Fruit fly (Drosophila melanogaster) whole organism, embryonic: ENCODE measurements around the gene dmrt11E.

ENCODE experiments used
- Adf1 ChIP-seq: fragments of 200-800 bp; sonication (Bioruptor generic); IDR thresholded peaks from 2 replicates; pipeline ENCODE4 v1.3.6; 2022; ENCODE audit warnings: missing biosample characterization, missing genetic modification characterization
- Atf3 ChIP-seq: fragments of 200-800 bp; sonication (Bioruptor generic); optimal IDR thresholded peaks from 3 replicates; lab custom pipeline; 2016; ENCODE audit warnings: missing biosample characterization, missing genetic modification characterization
- BtbVII ChIP-seq: fragments of 200-800 bp; sonication (Bioruptor generic); optimal IDR thresholded peaks from 3 replicates; lab custom pipeline; 2017; ENCODE audit warnings: missing biosample characterization, mild to moderate bottlenecking, missing genetic modification characterization
- CG1024 ChIP-seq: fragments of 200-800 bp; sonication (Bioruptor generic); IDR thresholded peaks from 2 replicates; pipeline ENCODE4 v1.3.6; 2022; ENCODE audit warnings: missing biosample characterization, missing genetic modification characterization
- CG10431 ChIP-seq: fragments of 200-800 bp; sonication (Bioruptor generic); optimal IDR thresholded peaks from 3 replicates; lab custom pipeline; 2018; ENCODE audit warnings: missing biosample characterization, mild to moderate bottlenecking, missing genetic modification characterization
- CG10654 ChIP-seq: fragments of 200-800 bp; sonication (Bioruptor generic); optimal IDR thresholded peaks from 2 replicates; lab custom pipeline; 2016; ENCODE audit warnings: missing biosample characterization, missing genetic modification characterization
- CG10959 ChIP-seq: fragments of 200-800 bp; sonication (Bioruptor generic); IDR thresholded peaks from 2 replicates; pipeline ENCODE4 v1.3.6; 2022; ENCODE audit warnings: missing biosample characterization, missing genetic modification characterization
- CG11247 ChIP-seq: fragments of 200-800 bp; sonication (Bioruptor generic); IDR thresholded peaks from 2 replicates; pipeline ENCODE4 v1.3.6; 2022; ENCODE audit warnings: missing biosample characterization, missing genetic modification characterization
- CG11456 ChIP-seq: fragments of 200-800 bp; sonication (Bioruptor generic); IDR thresholded peaks from 3 replicates; pipeline ENCODE4 v1.3.6; 2022; ENCODE audit warnings: missing biosample characterization, missing genetic modification characterization
- CG13775 ChIP-seq: fragments of 200-800 bp; sonication (Bioruptor generic); optimal IDR thresholded peaks from 3 replicates; lab custom pipeline; 2017; ENCODE audit warnings: missing biosample characterization, mild to moderate bottlenecking, missing genetic modification characterization
- CG13894 ChIP-seq: fragments of 200-800 bp; sonication (Bioruptor generic); optimal IDR thresholded peaks from 3 replicates; lab custom pipeline; 2018; ENCODE audit warnings: missing biosample characterization, mild to moderate bottlenecking, missing genetic modification characterization, moderate library complexity
- CG15696 ChIP-seq: fragments of 200-800 bp; sonication (Bioruptor generic); optimal IDR thresholded peaks from 2 replicates; lab custom pipeline; 2019; ENCODE audit warnings: missing biosample characterization, mild to moderate bottlenecking, missing genetic modification characterization, moderate library complexity
- CG3163 ChIP-seq: fragments of 200-800 bp; sonication (Bioruptor generic); optimal IDR thresholded peaks from 3 replicates; lab custom pipeline; 2016; ENCODE audit warnings: missing biosample characterization, missing genetic modification characterization
- CG32767 ChIP-seq: fragments of 200-800 bp; sonication (Bioruptor generic); IDR thresholded peaks from 2 replicates; pipeline ENCODE4 v1.3.6; 2022; ENCODE audit warnings: missing biosample characterization, missing genetic modification characterization
- CG3726 ChIP-seq: fragments of 200-800 bp; sonication (Bioruptor generic); IDR thresholded peaks from 3 replicates; pipeline ENCODE4, ENCODE4 v1.3.6; 2022; ENCODE audit warnings: missing biosample characterization, missing genetic modification characterization
- CG4360 ChIP-seq: fragments of 200-800 bp; sonication (Bioruptor generic); IDR thresholded peaks from 2 replicates; pipeline ENCODE4 v1.3.6; 2022; ENCODE audit warnings: missing biosample characterization, missing genetic modification characterization
- CG4707 ChIP-seq: fragments of 200-800 bp; sonication (Bioruptor generic); optimal IDR thresholded peaks from 2 replicates; lab custom pipeline; 2018; ENCODE audit warnings: missing biosample characterization, mild to moderate bottlenecking, missing genetic modification characterization, moderate library complexity
- CG6254 ChIP-seq: fragments of 200-800 bp; sonication (Bioruptor generic); optimal IDR thresholded peaks from 3 replicates; lab custom pipeline; 2017; ENCODE audit warnings: mild to moderate bottlenecking, missing biosample characterization, missing genetic modification reagents, missing genetic modification characterization
- CG6272 ChIP-seq: fragments of 200-800 bp; sonication (Bioruptor generic); IDR thresholded peaks from 2 replicates; pipeline ENCODE4 v1.3.6; 2022; ENCODE audit warnings: missing biosample characterization, missing genetic modification characterization
- CG6689 ChIP-seq: fragments of 200-800 bp; sonication (Bioruptor generic); IDR thresholded peaks from 2 replicates; pipeline ENCODE4 v1.3.6; 2022; ENCODE audit warnings: missing biosample characterization, missing genetic modification characterization
- CG8765 ChIP-seq: fragments of 200-800 bp; sonication (Bioruptor generic); IDR thresholded peaks from 2 replicates; pipeline ENCODE4 v1.3.6; 2022; ENCODE audit warnings: missing biosample characterization, missing genetic modification characterization
- CG9609 ChIP-seq: fragments of 200-800 bp; sonication (Bioruptor generic); optimal IDR thresholded peaks from 3 replicates; lab custom pipeline; 2016; ENCODE audit warnings: missing biosample characterization, missing genetic modification characterization
- D19B ChIP-seq: fragments of 200-800 bp; sonication (Bioruptor generic); optimal IDR thresholded peaks from 2 replicates; lab custom pipeline; 2017; ENCODE audit warnings: missing biosample characterization, mild to moderate bottlenecking, missing genetic modification characterization
- HLH3B ChIP-seq: fragments of 200-800 bp; sonication (Bioruptor generic); IDR thresholded peaks from 2 replicates; pipeline ENCODE4 v1.3.6; 2022; ENCODE audit warnings: missing biosample characterization, missing genetic modification characterization
- HLH54F ChIP-seq: fragments of 200-800 bp; sonication (Bioruptor generic); optimal IDR thresholded peaks from 3 replicates; lab custom pipeline; 2016; ENCODE audit warnings: missing biosample characterization, missing genetic modification characterization
- Hr39 ChIP-seq: fragments of >200 bp; optimal IDR thresholded peaks from 2 replicates; lab custom pipeline; 2017
- Mad ChIP-seq: fragments of 200-800 bp; sonication (Bioruptor generic); optimal IDR thresholded peaks from 2 replicates; lab custom pipeline; 2016; ENCODE audit warnings: missing biosample characterization, missing genetic modification characterization
- Taf1 ChIP-seq: fragments of 200-800 bp; sonication (Bioruptor generic); IDR thresholded peaks from 2 replicates; pipeline ENCODE4 v1.3.6; 2022; ENCODE audit warnings: missing biosample characterization, missing genetic modification characterization
- ash1 ChIP-seq: fragments of 200-800 bp; sonication (Bioruptor generic); optimal IDR thresholded peaks from 2 replicates; lab custom pipeline; 2018; ENCODE audit warnings: missing biosample characterization, mild to moderate bottlenecking, missing genetic modification characterization
- bab2 ChIP-seq: fragments of 200-800 bp; sonication (Bioruptor generic); optimal IDR thresholded peaks from 2 replicates; lab custom pipeline; 2016; ENCODE audit warnings: missing biosample characterization, missing genetic modification characterization
- br ChIP-seq: fragments of >200 bp; optimal IDR thresholded peaks from 2 replicates; lab custom pipeline; 2017
- bsh ChIP-seq, 2 experiments: fragments of 200-800 bp; sonication (Bioruptor generic); optimal IDR thresholded peaks; 2 replicates each; lab custom pipeline; 2017 to 2018; ENCODE audit warnings: mild to moderate bottlenecking in 2 of 2, missing biosample characterization in 2 of 2, missing genetic modification characterization in 2 of 2, moderate library complexity in 1 of 2
- ci ChIP-seq: fragments of 200-800 bp; sonication (Bioruptor generic); IDR thresholded peaks from 3 replicates; pipeline ENCODE4 v1.3.6; 2022; ENCODE audit warnings: missing biosample characterization, missing genetic modification characterization
- dati ChIP-seq: fragments of 200-800 bp; sonication (Bioruptor generic); IDR thresholded peaks from 2 replicates; pipeline ENCODE4 v1.3.6; 2022; ENCODE audit warnings: missing biosample characterization, missing genetic modification characterization
- dmrt11E ChIP-seq: fragments of 200-800 bp; sonication (Bioruptor generic); optimal IDR thresholded peaks from 3 replicates; lab custom pipeline; 2018; ENCODE audit warnings: missing biosample characterization, mild to moderate bottlenecking, missing genetic modification characterization, moderate library complexity
- dmrt99B ChIP-seq: fragments of 200-800 bp; sonication (Bioruptor generic); optimal IDR thresholded peaks from 2 replicates; lab custom pipeline; 2018; ENCODE audit warnings: missing biosample characterization, mild to moderate bottlenecking, missing genetic modification characterization, moderate library complexity
- dysf ChIP-seq: fragments of 200-800 bp; sonication (Bioruptor generic); IDR thresholded peaks from 3 replicates; pipeline ENCODE4 v1.3.6; 2022; ENCODE audit warnings: missing biosample characterization, missing genetic modification characterization
- kah ChIP-seq: fragments of 200-800 bp; sonication (Bioruptor generic); optimal IDR thresholded peaks from 2 replicates; lab custom pipeline; 2018; ENCODE audit warnings: missing biosample characterization, mild to moderate bottlenecking, missing genetic modification characterization
- ken ChIP-seq: fragments of 200-800 bp; sonication (Bioruptor generic); IDR thresholded peaks from 3 replicates; pipeline ENCODE4 v1.3.6; 2022; ENCODE audit warnings: missing biosample characterization, missing genetic modification characterization
- org-1 ChIP-seq: fragments of 200-800 bp; sonication (Bioruptor generic); optimal IDR thresholded peaks from 2 replicates; lab custom pipeline; 2017; ENCODE audit warnings: missing biosample characterization, missing genetic modification characterization
- pan ChIP-seq, 4 experiments: fragments of >200 bp in 3 of 4; fragments of 200-800 bp in 1 of 4; sonication (Bioruptor generic) in 1 of 4; optimal IDR thresholded peaks in 3 of 4; IDR thresholded peaks in 1 of 4; 2 replicates each; pipeline versions ENCODE4 v1.3.6 to Lab custom; 2017 to 2022; ENCODE audit warnings: missing biosample characterization in 2 of 4, missing genetic modification characterization in 2 of 4, mixed read lengths in 1 of 4
- pho ChIP-seq: fragments of 200-800 bp; sonication (Bioruptor generic); optimal IDR thresholded peaks from 2 replicates; lab custom pipeline; 2016; ENCODE audit warnings: missing biosample characterization, missing genetic modification characterization
- phol ChIP-seq: fragments of 200-800 bp; sonication (Bioruptor generic); optimal IDR thresholded peaks from 3 replicates; lab custom pipeline; 2018; ENCODE audit warnings: missing biosample characterization, mild to moderate bottlenecking, missing genetic modification characterization, moderate library complexity
- salm ChIP-seq: fragments of 200-800 bp; sonication (Bioruptor generic); optimal IDR thresholded peaks from 2 replicates; lab custom pipeline; 2018; ENCODE audit warnings: missing biosample characterization, mild to moderate bottlenecking, missing genetic modification characterization
- shn ChIP-seq: fragments of 200-800 bp; sonication (Bioruptor generic); optimal IDR thresholded peaks from 3 replicates; lab custom pipeline; 2016; ENCODE audit warnings: missing biosample characterization, missing genetic modification characterization
- toy ChIP-seq: fragments of 200-800 bp; sonication (Bioruptor generic); IDR thresholded peaks from 2 replicates; pipeline ENCODE4 v1.3.6; 2022; ENCODE audit warnings: missing biosample characterization, missing genetic modification characterization
- unpg ChIP-seq: fragments of 200-800 bp; sonication (Bioruptor generic); optimal IDR thresholded peaks from 3 replicates; lab custom pipeline; 2018; ENCODE audit warnings: missing biosample characterization, mild to moderate bottlenecking, missing genetic modification characterization, moderate library complexity
- zen ChIP-seq: fragments of 200-800 bp; sonication (Bioruptor generic); optimal IDR thresholded peaks from 3 replicates; lab custom pipeline; 2018; ENCODE audit warnings: missing biosample characterization, mild to moderate bottlenecking, missing genetic modification characterization, moderate library complexity
- zen2 ChIP-seq: fragments of 200-800 bp; sonication (Bioruptor generic); IDR thresholded peaks from 3 replicates; pipeline ENCODE4 v1.3.6; 2022; ENCODE audit warnings: missing biosample characterization, missing genetic modification characterization; ENCODE audit not compliant: partially characterized antibody

The dmrt11E gene

dm6 chrX:13373239-13374153, 5.5 kb downstream of the dmrt11E start (continued):
- TF ChIP-seq HLH3B (GFP tag; lab: Robert Waterston, UW) (peak; percentile 79), CG6689 (GFP tag; lab: Robert Waterston, UW) (peak; percentile 79), CG9609 (GFP tag; lab: Kevin White, UChicago) (peak; percentile 34), CG11247 (GFP tag; lab: Robert Waterston, UW) (peak; percentile 65), phol (tag; lab: Kevin White, UChicago) (peak; percentile 85), Atf3 (no peak), dati (0 out of 2 replicates have a peak, but pooled peaks have one; percentile 2), CG11456 (peak; percentile 82), org-1 (GFP tag; lab: Kevin White, UChicago) (peak; percentile 68), Adf1 (peak; percentile 92), bsh (GFP tag; optimal IDR thresholded peaks at IDR 0.05; lab: Kevin White, UChicago) (peak; percentile 68 to 90), BtbVII (GFP tag; lab: Kevin White, UChicago) (peak; percentile 80), Hr39 (lab: Kevin White, UChicago) (no peak), CG6254 (peak; percentile 84), CG32767 (GFP tag; lab: Robert Waterston, UW) (peak; percentile 79), pho (peak; percentile 39), CG10431 (GFP tag; lab: Kevin White, UChicago) (peak; percentile 50), zen2 (GFP tag; lab: Robert Waterston, UW) (no peak), dmrt11E (tag; lab: Kevin White, UChicago) (peak; percentile 93), HLH54F (peak; percentile 26), zen (tag; lab: Kevin White, UChicago) (peak; percentile 71), CG4360 (GFP tag; lab: Robert Waterston, UW) (0 out of 2 replicates have a peak, but pooled peaks have one; percentile 27), toy (GFP tag; lab: Robert Waterston, UW) (no peak; the same call in 1 of the 2 replicates), CG10959 (GFP tag; lab: Robert Waterston, UW) (0 out of 2 replicates have a peak, but pooled peaks have one; percentile 15), bab2 (GFP tag; lab: Kevin White, UChicago) (peak; percentile 36), CG3726 (peak; percentile 72; the same call in 1 of the 3 replicates), Mad (peak; percentile 55), CG4707 (peak; percentile 6), ken (GFP tag; lab: Robert Waterston, UW) (peak; percentile 74; the same call in 1 of the 3 replicates), br (lab: Kevin White, UChicago) (no peak), dysf (GFP tag; lab: Robert Waterston, UW) (peak; percentile 86), unpg (peak; percentile 88), Taf1 (GFP tag; lab: Robert Waterston, UW) (peak; percentile 70), ci (peak; percentile 75; the same call in 2 of the 3 replicates), CG1024 (GFP tag; lab: Robert Waterston, UW) (peak; percentile 61; the same call in 1 of the 2 replicates), CG6272 (peak; percentile 83), salm (tag; lab: Kevin White, UChicago) (peak; percentile 79), kah (GFP tag; lab: Kevin White, UChicago) (peak; percentile 58), dmrt99B (tag; lab: Kevin White, UChicago) (peak; percentile 84), CG15696 (tag; lab: Kevin White, UChicago) (peak; percentile 71), pan (optimal IDR thresholded peaks at IDR 0.05; lab: Kevin White, UChicago) (no peak), pan (GFP tag; optimal IDR thresholded peaks at IDR 0.05 in 1 of 2, IDR thresholded peaks at IDR 0.05 in 1 of 2) (peak in 1 of 2 experiments; percentile 90), CG13775 (GFP tag; lab: Kevin White, UChicago) (peak; percentile 81), CG13894 (tag; lab: Kevin White, UChicago) (peak; percentile 64), CG3163 (GFP tag; lab: Kevin White, UChicago) (no peak), CG10654 (peak; percentile 80), D19B (GFP tag; lab: Kevin White, UChicago) (peak; percentile 67), CG8765 (GFP tag; lab: Robert Waterston, UW) (peak; percentile 41; the same call in 1 of the 2 replicates), ash1 (no peak), shn (no peak)
